Fruit fly (Drosophila melanogaster): ENCODE data around the gene CG13946.

DNA sequence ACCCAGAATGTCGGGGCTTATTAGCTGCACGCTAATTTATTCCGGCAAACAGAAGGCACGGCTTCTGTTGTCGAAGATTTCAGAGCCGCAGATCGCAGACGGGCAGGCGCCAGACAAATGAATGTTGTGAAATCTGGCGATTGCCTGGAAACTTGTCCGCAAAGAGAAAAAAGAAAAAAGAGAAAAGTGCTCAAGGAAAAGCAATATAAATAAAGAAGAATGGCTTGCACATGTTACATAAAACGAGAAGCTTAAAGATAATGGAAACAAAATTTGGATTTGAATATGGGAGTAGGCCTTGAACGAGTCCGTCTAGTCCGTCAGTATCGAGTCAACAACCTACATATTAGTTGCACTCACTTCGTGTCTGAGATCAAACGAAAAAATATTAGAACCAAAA is 48.3 kb upstream of the CG13946 start, which contains the start of gene Hsp60B:
- TF ChIP-seq CG9705 (GFP tag; optimal IDR thresholded peaks at IDR 0.05) (no peak), sv (GFP tag; optimal IDR thresholded peaks at IDR 0.05) (no peak), usp (GFP tag; optimal IDR thresholded peaks at IDR 0.05) (no peak), woc (GFP tag; optimal IDR thresholded peaks at IDR 0.05) (no peak)

All from whole organism, wandering third instar larva.